Worm (Caenorhabditis elegans) whole organism, L4 larva: ENCODE data around the gene lsm-1.
A peak's percentile ranks its signal among the peaks of the same experiment; 100 is the strongest.

Experiments used
- R02D3.7 ChIP-seq: fragments of 150-350 bp; sonication (generic microtip); optimal IDR thresholded peaks from 3 replicates; lab custom pipeline; 2014; ENCODE audit warnings: missing biosample characterization, missing genetic modification characterization
- Y5F2A.4 ChIP-seq: fragments of 200-800 bp; sonication (Bioruptor generic); optimal IDR thresholded peaks from 2 replicates; lab custom pipeline; 2018; ENCODE audit warnings: mild to moderate bottlenecking, missing genetic modification characterization, missing compliant biosample characterization
- ZK337.2 ChIP-seq: fragments of 200-800 bp; sonication (Bioruptor generic); IDR thresholded peaks from 2 replicates; pipeline ENCODE4 v1.3.6; 2022; ENCODE audit warnings: missing genetic modification reagents, missing genetic modification characterization, missing compliant biosample characterization
- aha-1 ChIP-seq: fragments of 150-350 bp; peaks from one replicate; lab custom pipeline; 2014; ENCODE audit warnings: missing biosample characterization, missing genetic modification characterization
- aly-2 ChIP-seq: sonication (generic microtip); optimal IDR thresholded peaks from 2 replicates; lab custom pipeline; 2018; ENCODE audit warnings: missing biosample characterization, missing genetic modification characterization
- arid-1 ChIP-seq: fragments of 200-800 bp; sonication (Bioruptor generic); conservative IDR thresholded peaks from 2 replicates; pipeline ENCODE4 v1.3.6; 2022; ENCODE audit warnings: missing genetic modification reagents, missing genetic modification characterization, missing compliant biosample characterization
- ceh-44 ChIP-seq: fragments of 200-800 bp; sonication (Bioruptor generic); IDR thresholded peaks from 2 replicates; pipeline ENCODE4 v1.3.6; 2022; ENCODE audit warnings: missing genetic modification reagents, missing genetic modification characterization, missing compliant biosample characterization
- ceh-82 ChIP-seq: sonication (generic microtip); optimal IDR thresholded peaks from 2 replicates; lab custom pipeline; 2017; ENCODE audit warnings: missing biosample characterization, missing genetic modification characterization
- daf-16 ChIP-seq, 3 experiments: sonication (generic microtip); optimal IDR thresholded peaks; 2 replicates each; lab custom pipeline; 2016 to 2017; ENCODE audit warnings: missing genetic modification characterization in 3 of 3, missing genetic modification reagents in 3 of 3, mild to moderate bottlenecking in 2 of 3, missing compliant biosample characterization in 2 of 3, missing biosample characterization in 1 of 3, moderate library complexity in 1 of 3
- dmd-6 ChIP-seq: fragments of 200-800 bp; sonication (Bioruptor generic); IDR thresholded peaks from 2 replicates; pipeline ENCODE4 v1.3.6; 2022; ENCODE audit warnings: missing genetic modification reagents, missing genetic modification characterization, missing compliant biosample characterization
- dmd-8 ChIP-seq: fragments of 200-800 bp; sonication (Bioruptor generic); IDR thresholded peaks from 2 replicates; pipeline ENCODE4 v1.3.6; 2022; ENCODE audit warnings: missing genetic modification characterization, missing compliant biosample characterization
- dmd-9 ChIP-seq: fragments of 200-800 bp; sonication (Bioruptor generic); IDR thresholded peaks from 2 replicates; pipeline ENCODE4 v1.3.6; 2022; ENCODE audit warnings: missing genetic modification reagents, missing genetic modification characterization, missing compliant biosample characterization
- dve-1 ChIP-seq: sonication (generic microtip); optimal IDR thresholded peaks from 2 replicates; lab custom pipeline; 2017; ENCODE audit warnings: antibody characterized with exemption, mild to moderate bottlenecking, missing genetic modification characterization, missing compliant biosample characterization; ENCODE audit not compliant: insufficient read depth
- egl-43 ChIP-seq: fragments of 200-800 bp; sonication (Bioruptor generic); IDR thresholded peaks from 2 replicates; pipeline ENCODE4 v1.3.6; 2022; ENCODE audit warnings: missing genetic modification reagents, missing genetic modification characterization, missing compliant biosample characterization
- fos-1 ChIP-seq: fragments of 150-350 bp; optimal IDR thresholded peaks from 2 replicates; lab custom pipeline; 2014; ENCODE audit warnings: missing biosample characterization, missing genetic modification characterization
- gei-8 ChIP-seq: fragments of 200-800 bp; sonication (Bioruptor generic); optimal IDR thresholded peaks from 2 replicates; lab custom pipeline; 2018; ENCODE audit warnings: mild to moderate bottlenecking, missing genetic modification characterization, missing compliant biosample characterization
- hif-1 ChIP-seq, 2 experiments: sonication (generic microtip); optimal IDR thresholded peaks; 2 replicates each; lab custom pipeline; 2016 to 2017; ENCODE audit warnings: missing compliant biosample characterization in 2 of 2, missing genetic modification characterization in 2 of 2, missing genetic modification reagents in 2 of 2, missing genotype in 2 of 2, mild to moderate bottlenecking in 1 of 2
- hmg-1.1 ChIP-seq: fragments of 200-800 bp; sonication (Bioruptor generic); IDR thresholded peaks from 2 replicates; pipeline ENCODE4 v1.3.6; 2022; ENCODE audit warnings: missing genetic modification reagents, missing genetic modification characterization, missing compliant biosample characterization
- jun-1 ChIP-seq: fragments of 150-350 bp; optimal IDR thresholded peaks from 2 replicates; lab custom pipeline; 2014; ENCODE audit warnings: missing biosample characterization, missing genetic modification reagents, missing genetic modification characterization
- lin-13 ChIP-seq: fragments of 150-350 bp; optimal IDR thresholded peaks from 2 replicates; lab custom pipeline; 2014; ENCODE audit warnings: missing biosample characterization, missing genetic modification reagents, missing genetic modification characterization
- lin-39 ChIP-seq: fragments of 150-350 bp; optimal IDR thresholded peaks from 2 replicates; lab custom pipeline; 2014; ENCODE audit warnings: missing biosample characterization, missing genetic modification reagents, missing genetic modification characterization
- mes-2 ChIP-seq: sonication (generic microtip); optimal IDR thresholded peaks from 2 replicates; lab custom pipeline; 2016; ENCODE audit warnings: missing genotype, mild to moderate bottlenecking, missing genetic modification characterization, missing compliant biosample characterization; ENCODE audit not compliant: poor library complexity, severe bottlenecking
- mxl-2 ChIP-seq: fragments of 200-800 bp; sonication (Bioruptor generic); conservative IDR thresholded peaks from 2 replicates; pipeline ENCODE4 v1.3.6; 2022; ENCODE audit warnings: missing genetic modification reagents, missing genetic modification characterization, missing compliant biosample characterization
- mxl-3 ChIP-seq: fragments of 200-800 bp; sonication (Bioruptor generic); optimal IDR thresholded peaks from 2 replicates; lab custom pipeline; 2018; ENCODE audit warnings: mild to moderate bottlenecking, missing genetic modification characterization, missing compliant biosample characterization
- nhr-10 ChIP-seq: fragments of 150-350 bp; optimal IDR thresholded peaks from 2 replicates; lab custom pipeline; 2014; ENCODE audit warnings: missing biosample characterization, missing genetic modification characterization
- nhr-25 ChIP-seq: sonication (generic microtip); optimal IDR thresholded peaks from 2 replicates; lab custom pipeline; 2017; ENCODE audit warnings: missing genetic modification characterization, mild to moderate bottlenecking, missing compliant biosample characterization, antibody characterized with exemption, moderate library complexity, borderline replicate concordance; ENCODE audit not compliant: insufficient read depth
- nhr-42 ChIP-seq: fragments of 200-800 bp; sonication (Bioruptor generic); IDR thresholded peaks from 2 replicates; pipeline ENCODE4 v1.3.6; 2022; ENCODE audit warnings: missing genetic modification characterization, missing compliant biosample characterization
- nhr-48 ChIP-seq: sonication (generic microtip); optimal IDR thresholded peaks from 2 replicates; lab custom pipeline; 2016; ENCODE audit warnings: mild to moderate bottlenecking, missing genetic modification characterization, missing compliant biosample characterization
- nhr-6 ChIP-seq: fragments of 150-350 bp; optimal IDR thresholded peaks from 2 replicates; lab custom pipeline; 2014; ENCODE audit warnings: missing biosample characterization, missing genetic modification characterization
- nhr-76 ChIP-seq: fragments of 150-350 bp; optimal IDR thresholded peaks from 2 replicates; lab custom pipeline; 2014; ENCODE audit warnings: missing biosample characterization, missing genetic modification characterization
- pha-4 ChIP-seq, 2 experiments: fragments of 150-350 bp in 1 of 2; fragments of 200-800 bp in 1 of 2; sonication (Bioruptor generic) in 1 of 2; IDR thresholded peaks in 1 of 2; optimal IDR thresholded peaks in 1 of 2; 2 replicates each; pipeline versions ENCODE4 v1.3.6 to Lab custom; 2014 to 2022; ENCODE audit warnings: missing genetic modification characterization in 2 of 2, missing genetic modification reagents in 2 of 2, missing biosample characterization in 1 of 2, missing compliant biosample characterization in 1 of 2
- skn-1 ChIP-seq: fragments of 150-350 bp; optimal IDR thresholded peaks from 2 replicates; lab custom pipeline; 2014; ENCODE audit warnings: missing biosample characterization, missing genetic modification characterization
- unc-130 ChIP-seq: sonication (generic microtip); optimal IDR thresholded peaks from 2 replicates; lab custom pipeline; 2016; ENCODE audit warnings: missing genetic modification reagents, missing genetic modification characterization, missing compliant biosample characterization
- unc-62 ChIP-seq, 3 experiments: fragments of 150-350 bp in 1 of 3; sonication (generic microtip); optimal IDR thresholded peaks in 2 of 3; peaks in 1 of 3; 1 replicate in 1 of 3; 2 replicates in 2 of 3; lab custom pipeline; 2014 to 2017; ENCODE audit warnings: missing biosample characterization in 3 of 3, missing genetic modification characterization in 3 of 3, missing genetic modification reagents in 3 of 3, missing genotype in 1 of 3
- ztf-11 ChIP-seq: fragments of 150-350 bp; optimal IDR thresholded peaks from 2 replicates; lab custom pipeline; 2014; ENCODE audit warnings: missing biosample characterization, missing genetic modification characterization
- ztf-7 ChIP-seq: fragments of 150-350 bp; optimal IDR thresholded peaks from 2 replicates; lab custom pipeline; 2014; ENCODE audit warnings: missing biosample characterization, missing genetic modification characterization

The lsm-1 gene

ce11 chrII:11103052-11103451 lies 23.7 kb upstream of the lsm-1 start (continued):
- TF ChIP-seq ceh-44 (GFP tag; lab: Robert Waterston, UW): no peak
- TF ChIP-seq aly-2: no peak
- TF ChIP-seq mxl-2 (GFP tag; lab: Robert Waterston, UW): no peak
- peak in 1 of 2 experiments; percentile 75 for TF ChIP-seq unc-62 (GFP tag; optimal IDR thresholded peaks at IDR 0.05 in 1 of 2; lab: Kevin White, UChicago)
- TF ChIP-seq unc-62 (tag; optimal IDR thresholded peaks at IDR 0.05; lab: Kevin White, UChicago): no peak
- TF ChIP-seq daf-16 (GFP tag; optimal IDR thresholded peaks at IDR 0.05; lab: Kevin White, UChicago): no peak
- peak; percentile 59 for TF ChIP-seq daf-16 (tag; optimal IDR thresholded peaks at IDR 0.05; lab: Kevin White, UChicago)
- TF ChIP-seq nhr-76 (tag; lab: Kevin White, UChicago): no peak
- TF ChIP-seq Y5F2A.4 (GFP tag; lab: Kevin White, UChicago): no peak
- no peak for TF ChIP-seq gei-8
- TF ChIP-seq lin-39 (tag; lab: Kevin White, UChicago): no peak
- peak; percentile 49; the same call in 1 of the 2 replicates for TF ChIP-seq dmd-6
- TF ChIP-seq dmd-9 (GFP tag; lab: Robert Waterston, UW): no peak
- no peak for TF ChIP-seq pha-4 (GFP tag; IDR thresholded peaks at IDR 0.05; lab: Robert Waterston, UW)
- peak; percentile 66 for TF ChIP-seq pha-4 (tag; optimal IDR thresholded peaks at IDR 0.05; lab: Kevin White, UChicago)
- no peak for TF ChIP-seq fos-1
- no peak for TF ChIP-seq ztf-11
- TF ChIP-seq nhr-25 (tag; lab: Kevin White, UChicago): no peak
- TF ChIP-seq skn-1 (tag; lab: Kevin White, UChicago): no peak
- TF ChIP-seq nhr-6 (tag; lab: Kevin White, UChicago): peak; percentile 76
- peak; percentile 37; the same call in 1 of the 2 replicates for TF ChIP-seq hmg-1.1
- TF ChIP-seq nhr-42: 0 out of 2 replicates have a peak, but pooled peaks have one; percentile 11
- TF ChIP-seq ZK337.2: no peak
- peak; percentile 76 for TF ChIP-seq mes-2 (tag; lab: Kevin White, UChicago)
- no peak for TF ChIP-seq nhr-10 (tag; lab: Kevin White, UChicago)
- no peak for TF ChIP-seq R02D3.7
- TF ChIP-seq nhr-48 (tag; lab: Kevin White, UChicago): no peak
- TF ChIP-seq hif-1 (tag; optimal IDR thresholded peaks at IDR 0.05; lab: Kevin White, UChicago): peak in 1 of 2 experiments; percentile 48
- TF ChIP-seq ztf-7 (tag; lab: Kevin White, UChicago): no peak
- no peak for TF ChIP-seq dmd-8 (GFP tag; lab: Robert Waterston, UW)
- TF ChIP-seq jun-1: no peak
- peak; percentile 31 for TF ChIP-seq lin-13 (GFP tag; lab: Kevin White, UChicago)
- TF ChIP-seq arid-1 (GFP tag; lab: Robert Waterston, UW): no peak
- TF ChIP-seq ceh-82 (tag; lab: Kevin White, UChicago): no peak
- peak; percentile 52 for TF ChIP-seq mxl-3 (GFP tag; lab: Kevin White, UChicago)
- peak; percentile 80 for TF ChIP-seq dve-1 (tag; lab: Kevin White, UChicago)

DNA sequence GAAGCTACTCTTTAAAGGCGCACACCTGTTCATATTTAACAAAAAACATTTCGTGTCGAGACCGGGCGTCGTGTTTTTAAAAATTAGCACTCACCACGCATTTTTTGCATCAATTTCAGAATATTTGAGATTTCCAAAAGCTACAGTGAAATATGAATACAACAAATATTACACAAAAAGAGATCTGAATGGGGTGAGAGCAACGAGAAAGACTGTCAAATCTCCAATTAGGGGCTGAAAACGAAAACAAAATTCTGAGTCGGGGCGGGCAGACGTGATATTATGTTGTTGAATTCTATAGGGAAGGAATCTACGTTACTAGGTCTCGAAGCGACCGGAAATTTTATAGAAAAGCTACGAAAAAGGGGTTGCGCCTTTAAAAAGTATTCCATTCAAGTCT lies 23.1 kb upstream of the lsm-1 start, which contains the start of gene C09H10.5:
Gene C09H10.5, minus strand, starts transcription at position 101 of the 400 bp plus-strand sequence.
- TF ChIP-seq mxl-2 (GFP tag; lab: Robert Waterston, UW): no peak
- peak in 1 of 2 experiments; percentile 17 for TF ChIP-seq unc-62 (GFP tag; optimal IDR thresholded peaks at IDR 0.05 in 1 of 2; lab: Kevin White, UChicago)
- no peak for TF ChIP-seq unc-62 (tag; optimal IDR thresholded peaks at IDR 0.05; lab: Kevin White, UChicago)

DNA sequence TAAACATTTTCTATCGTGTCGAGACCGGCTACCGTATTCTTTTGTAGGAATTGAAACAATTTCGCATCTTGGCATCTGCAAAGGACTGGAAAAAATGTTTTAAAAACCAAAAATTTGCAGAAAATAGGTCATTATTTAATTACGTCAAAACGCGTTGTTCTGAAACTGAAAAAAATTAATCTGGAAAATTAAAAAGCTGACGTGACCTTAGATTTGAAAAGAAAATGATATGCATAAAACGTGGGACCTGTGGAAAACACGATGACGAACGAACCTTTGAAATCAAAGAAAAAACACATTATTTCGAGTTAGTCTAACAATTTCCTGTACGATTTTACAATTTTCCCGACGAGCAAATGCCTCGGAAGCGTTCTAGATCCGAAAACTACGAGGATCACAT lies 22.6 kb upstream of the lsm-1 start, which contains the start of gene C09H10.9:
Gene C09H10.9, plus strand, starts transcription at position 301 of the 400 bp plus-strand sequence.
- TF ChIP-seq unc-62 (GFP tag; optimal IDR thresholded peaks at IDR 0.05 in 1 of 2; lab: Kevin White, UChicago): no peak
- TF ChIP-seq unc-62 (tag; optimal IDR thresholded peaks at IDR 0.05; lab: Kevin White, UChicago): no peak
- TF ChIP-seq mes-2 (tag; lab: Kevin White, UChicago): no peak
- no peak for TF ChIP-seq egl-43 (GFP tag; lab: Robert Waterston, UW)
- peak; percentile 89 for TF ChIP-seq aha-1 (tag; lab: Kevin White, UChicago)
- no peak for TF ChIP-seq unc-130 (GFP tag; lab: Kevin White, UChicago)
